Worm (Caenorhabditis elegans) whole organism, L2 larva: ENCODE results near the gene cutc-1.

ENCODE experiments used
- C34F6.9 ChIP-seq: fragments of 150-350 bp; optimal IDR thresholded peaks from 2 replicates; lab custom pipeline; 2014; ENCODE audit warnings: missing biosample characterization, missing genetic modification characterization
- F13H6.1 ChIP-seq: sonication (generic microtip); optimal IDR thresholded peaks from 2 replicates; lab custom pipeline; 2016; ENCODE audit warnings: missing genetic modification characterization, missing compliant biosample characterization
- R02D3.7 ChIP-seq: fragments of 150-350 bp; optimal IDR thresholded peaks from 2 replicates; lab custom pipeline; 2014; ENCODE audit warnings: missing biosample characterization, missing genetic modification characterization
- Y55F3AM.14 ChIP-seq: fragments of 200-800 bp; sonication (Bioruptor generic); optimal IDR thresholded peaks from 2 replicates; lab custom pipeline; 2018; ENCODE audit warnings: mild to moderate bottlenecking, missing genetic modification characterization, missing compliant biosample characterization
- ZK546.5 ChIP-seq: sonication (generic microtip); optimal IDR thresholded peaks from 2 replicates; lab custom pipeline; 2017; ENCODE audit warnings: missing biosample characterization, missing genetic modification characterization
- alr-1 ChIP-seq: fragments of 150-350 bp; optimal IDR thresholded peaks from 2 replicates; lab custom pipeline; 2014; ENCODE audit warnings: missing biosample characterization, missing genetic modification characterization
- aly-2 ChIP-seq: fragments of 150-350 bp; optimal IDR thresholded peaks from 2 replicates; lab custom pipeline; 2014; ENCODE audit warnings: missing biosample characterization, missing genetic modification characterization
- ama-1 ChIP-seq: fragments of 150-350 bp; optimal IDR thresholded peaks from 2 replicates; lab custom pipeline; 2018; ENCODE audit warnings: inconsistent platforms
- blmp-1 ChIP-seq: sonication (generic microtip); optimal IDR thresholded peaks from 2 replicates; lab custom pipeline; 2017; ENCODE audit warnings: missing genetic modification characterization, mild to moderate bottlenecking, missing compliant biosample characterization, antibody characterized with exemption, moderate library complexity; ENCODE audit not compliant: insufficient read depth
- ceh-16 ChIP-seq: fragments of 150-350 bp; optimal IDR thresholded peaks from 2 replicates; lab custom pipeline; 2014; ENCODE audit warnings: missing biosample characterization, missing genetic modification characterization
- ceh-82 ChIP-seq: fragments of 150-350 bp; optimal IDR thresholded peaks from 2 replicates; lab custom pipeline; 2014; ENCODE audit warnings: missing biosample characterization, missing genetic modification characterization
- crh-2 ChIP-seq: sonication (generic microtip); optimal IDR thresholded peaks from 2 replicates; lab custom pipeline; 2017; ENCODE audit warnings: missing biosample characterization, missing genetic modification characterization
- dmd-4 ChIP-seq: sonication (generic microtip); optimal IDR thresholded peaks from 2 replicates; lab custom pipeline; 2017; ENCODE audit warnings: missing biosample characterization, missing genetic modification characterization
- egl-27 ChIP-seq: sonication (generic microtip); optimal IDR thresholded peaks from 3 replicates; lab custom pipeline; 2017; ENCODE audit warnings: missing biosample characterization, missing genetic modification reagents, missing genetic modification characterization
- elt-1 ChIP-seq: fragments of 150-350 bp; optimal IDR thresholded peaks from 2 replicates; lab custom pipeline; 2014; ENCODE audit warnings: missing biosample characterization, missing genetic modification characterization
- elt-3 ChIP-seq: sonication (generic microtip); optimal IDR thresholded peaks from 2 replicates; lab custom pipeline; 2017; ENCODE audit warnings: missing biosample characterization, missing genetic modification characterization
- fos-1 ChIP-seq: fragments of 150-350 bp; optimal IDR thresholded peaks from 2 replicates; lab custom pipeline; 2014; ENCODE audit warnings: missing biosample characterization, missing genetic modification characterization
- gmeb-1 ChIP-seq: fragments of 150-350 bp; optimal IDR thresholded peaks from 2 replicates; lab custom pipeline; 2014; ENCODE audit warnings: missing biosample characterization, missing genetic modification characterization
- lin-11 ChIP-seq: fragments of 150-350 bp; sonication (generic microtip); optimal IDR thresholded peaks from 2 replicates; lab custom pipeline; 2014; ENCODE audit warnings: missing biosample characterization, missing genetic modification characterization, inconsistent platforms, mixed read lengths
- lin-13 ChIP-seq: fragments of 150-350 bp; optimal IDR thresholded peaks from 2 replicates; lab custom pipeline; 2014; ENCODE audit warnings: missing biosample characterization, missing genetic modification reagents, missing genetic modification characterization
- lin-39 ChIP-seq: fragments of 150-350 bp; optimal IDR thresholded peaks from 2 replicates; lab custom pipeline; 2014; ENCODE audit warnings: missing biosample characterization, missing genetic modification reagents, missing genetic modification characterization
- lsy-2 ChIP-seq, 2 experiments: fragments of 150-350 bp in 1 of 2; sonication (generic microtip) in 1 of 2; optimal IDR thresholded peaks; 2 replicates each; lab custom pipeline; 2014 to 2017; ENCODE audit warnings: missing biosample characterization in 2 of 2, missing genetic modification characterization in 2 of 2
- mab-5 ChIP-seq: fragments of 150-350 bp; optimal IDR thresholded peaks from 2 replicates; lab custom pipeline; 2014; ENCODE audit warnings: missing biosample characterization, missing genetic modification characterization
- mbf-1 ChIP-seq: sonication (generic microtip); optimal IDR thresholded peaks from 2 replicates; lab custom pipeline; 2017; ENCODE audit warnings: missing biosample characterization, missing genetic modification characterization
- mdl-1 ChIP-seq, 2 experiments: fragments of 150-350 bp in 1 of 2; sonication (generic microtip) in 1 of 2; optimal IDR thresholded peaks; 2 replicates each; lab custom pipeline; 2017; ENCODE audit warnings: missing biosample characterization in 2 of 2, missing genetic modification characterization in 2 of 2
- nhr-10 ChIP-seq: sonication (generic microtip); optimal IDR thresholded peaks from 2 replicates; lab custom pipeline; 2017; ENCODE audit warnings: missing biosample characterization, missing genetic modification characterization
- nhr-11 ChIP-seq: fragments of 150-350 bp; optimal IDR thresholded peaks from 2 replicates; lab custom pipeline; 2014; ENCODE audit warnings: missing biosample characterization, missing genetic modification characterization
- nhr-12 ChIP-seq: fragments of 150-350 bp; optimal IDR thresholded peaks from 2 replicates; lab custom pipeline; 2014; ENCODE audit warnings: missing biosample characterization, missing genetic modification characterization
- nhr-129 ChIP-seq: fragments of 150-350 bp; optimal IDR thresholded peaks from 2 replicates; lab custom pipeline; 2014; ENCODE audit warnings: missing biosample characterization, missing genetic modification characterization
- nhr-21 ChIP-seq: fragments of 150-350 bp; optimal IDR thresholded peaks from 2 replicates; lab custom pipeline; 2014; ENCODE audit warnings: missing biosample characterization, missing genetic modification characterization
- nhr-23 ChIP-seq: fragments of 150-350 bp; optimal IDR thresholded peaks from 2 replicates; lab custom pipeline; 2014; ENCODE audit warnings: missing biosample characterization, missing genetic modification reagents, missing genetic modification characterization
- nhr-237 ChIP-seq: fragments of 150-350 bp; optimal IDR thresholded peaks from 2 replicates; lab custom pipeline; 2014; ENCODE audit warnings: missing biosample characterization, missing genetic modification characterization
- nhr-25 ChIP-seq: fragments of 150-350 bp; sonication (generic microtip); optimal IDR thresholded peaks from 3 replicates; lab custom pipeline; 2014; ENCODE audit warnings: missing biosample characterization, missing genetic modification characterization
- nhr-6 ChIP-seq: fragments of 150-350 bp; optimal IDR thresholded peaks from 2 replicates; lab custom pipeline; 2014; ENCODE audit warnings: missing biosample characterization, missing genetic modification characterization
- nhr-77 ChIP-seq: fragments of 150-350 bp; optimal IDR thresholded peaks from 2 replicates; lab custom pipeline; 2014; ENCODE audit warnings: missing biosample characterization, missing genetic modification characterization
- peb-1 ChIP-seq: fragments of 150-350 bp; optimal IDR thresholded peaks from 2 replicates; lab custom pipeline; 2014; ENCODE audit warnings: missing biosample characterization, missing genetic modification characterization
- sem-4 ChIP-seq: fragments of 150-350 bp; optimal IDR thresholded peaks from 2 replicates; lab custom pipeline; 2014; ENCODE audit warnings: missing biosample characterization, missing genetic modification reagents, missing genetic modification characterization
- skn-1 ChIP-seq: sonication (generic microtip); optimal IDR thresholded peaks from 2 replicates; lab custom pipeline; 2017; ENCODE audit warnings: missing biosample characterization, missing genetic modification characterization
- sma-3 ChIP-seq: sonication (generic microtip); optimal IDR thresholded peaks from 2 replicates; lab custom pipeline; 2016; ENCODE audit warnings: missing genetic modification reagents, missing genetic modification characterization, missing compliant biosample characterization
- sma-9 ChIP-seq, 2 experiments: fragments of 150-350 bp in 1 of 2; sonication (generic microtip) in 1 of 2; optimal IDR thresholded peaks; 2 replicates each; lab custom pipeline; 2014 to 2016; ENCODE audit warnings: missing genetic modification characterization in 2 of 2, mild to moderate bottlenecking in 1 of 2, missing biosample characterization in 1 of 2, missing compliant biosample characterization in 1 of 2, missing genetic modification reagents in 1 of 2, moderate library complexity in 1 of 2
- snpc-4 ChIP-seq: fragments of 150-350 bp; optimal IDR thresholded peaks from 2 replicates; lab custom pipeline; 2014; ENCODE audit warnings: missing biosample characterization, missing genetic modification characterization
- unc-39 ChIP-seq: fragments of 150-350 bp; optimal IDR thresholded peaks from 2 replicates; lab custom pipeline; 2014; ENCODE audit warnings: missing biosample characterization, missing genetic modification characterization
- unc-55 ChIP-seq: fragments of 150-350 bp; sonication (generic microtip); optimal IDR thresholded peaks from 3 replicates; lab custom pipeline; 2014; ENCODE audit warnings: missing biosample characterization, missing genetic modification reagents, missing genetic modification characterization
- unc-62 ChIP-seq: fragments of 150-350 bp; optimal IDR thresholded peaks from 2 replicates; lab custom pipeline; 2014; ENCODE audit warnings: missing biosample characterization, missing genetic modification reagents, missing genetic modification characterization
- zag-1 ChIP-seq: fragments of 150-350 bp; optimal IDR thresholded peaks from 2 replicates; lab custom pipeline; 2014; ENCODE audit warnings: missing biosample characterization, missing genetic modification characterization
- ztf-1 ChIP-seq: fragments of 200-800 bp; sonication (Bioruptor generic); conservative IDR thresholded peaks from 2 replicates; pipeline ENCODE4 v1.3.6; 2022; ENCODE audit warnings: missing genetic modification characterization, missing compliant biosample characterization
- ztf-11 ChIP-seq: sonication (generic microtip); optimal IDR thresholded peaks from 2 replicates; lab custom pipeline; 2017; ENCODE audit warnings: missing biosample characterization, missing genetic modification characterization
- ztf-4 ChIP-seq: fragments of 150-350 bp; optimal IDR thresholded peaks from 2 replicates; lab custom pipeline; 2014; ENCODE audit warnings: missing biosample characterization, missing genetic modification characterization

The cutc-1 gene

ce11 chrIII:8363253-8364061 lies 40.0 kb downstream of the cutc-1 start, which contains the start of gene R05D3.3:
TSS of gene R05D3.3 (plus strand) at chrIII:8364011.
- TF ChIP-seq nhr-25, result no peak
- TF ChIP-seq elt-1 (tag; lab: Kevin White, UChicago), result no peak
- TF ChIP-seq C34F6.9 (tag; lab: Kevin White, UChicago), result no peak
- TF ChIP-seq ceh-16 (tag; lab: Kevin White, UChicago), result no peak
- no peak for TF ChIP-seq unc-39 (tag; lab: Kevin White, UChicago)
- no peak for TF ChIP-seq lin-39 (tag; lab: Kevin White, UChicago)
- no peak for TF ChIP-seq gmeb-1 (tag; lab: Kevin White, UChicago)
- TF ChIP-seq nhr-12 (tag; lab: Kevin White, UChicago), result no peak

ce11 chrIII:8358213-8358672 lies 45.2 kb downstream of the cutc-1 start, which contains the start of the genes R05D3.8 and rfp-1:
TSS of gene R05D3.8 (minus strand) at chrIII:8358327.
TSS of gene rfp-1 (plus strand) at chrIII:8358622.
- TF ChIP-seq nhr-10 (tag; lab: Kevin White, UChicago) (no peak), alr-1 (tag; lab: Kevin White, UChicago) (no peak), nhr-23 (tag; lab: Kevin White, UChicago) (no peak), mdl-1 (tag; optimal IDR thresholded peaks at IDR 0.05; lab: Kevin White, UChicago) (no peak), fos-1 (tag; lab: Kevin White, UChicago) (peak; percentile 72), nhr-6 (tag; lab: Kevin White, UChicago) (peak; percentile 34), crh-2 (tag; lab: Kevin White, UChicago) (peak; percentile 88), blmp-1 (tag; lab: Kevin White, UChicago) (no peak), peb-1 (no peak), ztf-4 (tag; lab: Kevin White, UChicago) (no peak), nhr-129 (tag; lab: Kevin White, UChicago) (peak; percentile 95), elt-1 (tag; lab: Kevin White, UChicago) (no peak), ZK546.5 (tag; lab: Kevin White, UChicago) (peak; percentile 44), sma-9 (GFP tag; optimal IDR thresholded peaks at IDR 0.05; lab: Kevin White, UChicago) (peak; percentile 74), sma-9 (tag; optimal IDR thresholded peaks at IDR 0.05; lab: Kevin White, UChicago) (no peak), lin-11 (peak; percentile 63), aly-2 (tag; lab: Kevin White, UChicago) (no peak), mab-5 (tag; lab: Kevin White, UChicago) (peak; percentile 63), ceh-16 (tag; lab: Kevin White, UChicago) (peak; percentile 34), nhr-11 (tag; lab: Kevin White, UChicago) (no peak), unc-39 (tag; lab: Kevin White, UChicago) (no peak), nhr-25 (peak; percentile 76), R02D3.7 (tag; lab: Kevin White, UChicago) (peak; percentile 97), nhr-21 (tag; lab: Kevin White, UChicago) (peak; percentile 65), C34F6.9 (tag; lab: Kevin White, UChicago) (peak; percentile 89), ztf-11 (tag; lab: Kevin White, UChicago) (no peak), F13H6.1 (peak; percentile 44), ceh-82 (tag; lab: Kevin White, UChicago) (no peak), lin-13 (GFP tag; lab: Kevin White, UChicago) (peak; percentile 87), lsy-2 (tag; optimal IDR thresholded peaks at IDR 0.05; lab: Kevin White, UChicago) (peak; percentile 97 to 99), Y55F3AM.14 (GFP tag; lab: Kevin White, UChicago) (no peak), elt-3 (tag; lab: Kevin White, UChicago) (no peak), unc-55 (GFP tag; lab: Kevin White, UChicago) (peak; percentile 92), skn-1 (tag; lab: Kevin White, UChicago) (no peak), ztf-1 (no peak), nhr-77 (tag; lab: Kevin White, UChicago) (no peak), snpc-4 (tag; lab: Kevin White, UChicago) (no peak), ama-1 (lab: Kevin White, UChicago) (peak; percentile 67), nhr-237 (tag; lab: Kevin White, UChicago) (no peak), sma-3 (GFP tag; lab: Kevin White, UChicago) (peak; percentile 69), mbf-1 (tag; lab: Kevin White, UChicago) (no peak), nhr-12 (tag; lab: Kevin White, UChicago) (no peak), unc-62 (GFP tag; lab: Kevin White, UChicago) (no peak), egl-27 (tag; lab: Kevin White, UChicago) (peak; percentile 12), dmd-4 (tag; lab: Kevin White, UChicago) (no peak), sem-4 (tag; lab: Kevin White, UChicago) (peak; percentile 43), gmeb-1 (tag; lab: Kevin White, UChicago) (peak; percentile 85), zag-1 (tag; lab: Kevin White, UChicago) (peak; percentile 24), lin-39 (tag; lab: Kevin White, UChicago) (no peak)
